Worm (Caenorhabditis elegans) whole organism, L4 larva: Measurements from ENCODE around the gene idpb-2.

Source experiments
- T20F7.1 ChIP-seq: fragments of 200-800 bp; sonication (Bioruptor generic); optimal IDR thresholded peaks from 2 replicates; lab custom pipeline; 2018; ENCODE audit warnings: mild to moderate bottlenecking, missing genetic modification characterization, missing compliant biosample characterization
- ceh-28 ChIP-seq: fragments of 150-350 bp; optimal IDR thresholded peaks from 2 replicates; lab custom pipeline; 2014; ENCODE audit warnings: missing biosample characterization, missing genetic modification reagents, missing genetic modification characterization
- ceh-32 ChIP-seq: sonication (generic microtip); optimal IDR thresholded peaks from 2 replicates; lab custom pipeline; 2016; ENCODE audit warnings: mild to moderate bottlenecking, missing genetic modification characterization, missing compliant biosample characterization; ENCODE audit not compliant: poor library complexity
- ctbp-1 ChIP-seq: fragments of 200-800 bp; sonication (Bioruptor generic); IDR thresholded peaks from 2 replicates; pipeline ENCODE4 v1.3.6; 2022; ENCODE audit warnings: missing genetic modification reagents, missing genetic modification characterization, missing compliant biosample characterization
- daf-16 ChIP-seq, 3 experiments: sonication (generic microtip); optimal IDR thresholded peaks; 2 replicates each; lab custom pipeline; 2016 to 2017; ENCODE audit warnings: missing genetic modification characterization in 3 of 3, missing genetic modification reagents in 3 of 3, mild to moderate bottlenecking in 2 of 3, missing compliant biosample characterization in 2 of 3, missing biosample characterization in 1 of 3, moderate library complexity in 1 of 3
- dmd-6 ChIP-seq: fragments of 200-800 bp; sonication (Bioruptor generic); IDR thresholded peaks from 2 replicates; pipeline ENCODE4 v1.3.6; 2022; ENCODE audit warnings: missing genetic modification reagents, missing genetic modification characterization, missing compliant biosample characterization
- dpl-1 ChIP-seq: fragments of 150-350 bp; optimal IDR thresholded peaks from 2 replicates; lab custom pipeline; 2014; ENCODE audit warnings: missing biosample characterization, missing genetic modification reagents, missing genetic modification characterization
- dve-1 ChIP-seq: sonication (generic microtip); optimal IDR thresholded peaks from 2 replicates; lab custom pipeline; 2017; ENCODE audit warnings: antibody characterized with exemption, mild to moderate bottlenecking, missing genetic modification characterization, missing compliant biosample characterization; ENCODE audit not compliant: insufficient read depth
- egl-27 ChIP-seq: sonication (generic microtip); optimal IDR thresholded peaks from 3 replicates; lab custom pipeline; 2017; ENCODE audit warnings: missing biosample characterization, missing genetic modification reagents, missing genetic modification characterization
- egl-43 ChIP-seq: fragments of 200-800 bp; sonication (Bioruptor generic); IDR thresholded peaks from 2 replicates; pipeline ENCODE4 v1.3.6; 2022; ENCODE audit warnings: missing genetic modification reagents, missing genetic modification characterization, missing compliant biosample characterization
- hif-1 ChIP-seq, 2 experiments: sonication (generic microtip); optimal IDR thresholded peaks; 2 replicates each; lab custom pipeline; 2016 to 2017; ENCODE audit warnings: missing compliant biosample characterization in 2 of 2, missing genetic modification characterization in 2 of 2, missing genetic modification reagents in 2 of 2, missing genotype in 2 of 2, mild to moderate bottlenecking in 1 of 2
- hlh-11 ChIP-seq: fragments of 200-800 bp; sonication (Bioruptor generic); optimal IDR thresholded peaks from 2 replicates; lab custom pipeline; 2018; ENCODE audit warnings: mild to moderate bottlenecking, missing genetic modification characterization, missing compliant biosample characterization
- hlh-30 ChIP-seq: sonication (generic microtip); optimal IDR thresholded peaks from 2 replicates; lab custom pipeline; 2017; ENCODE audit warnings: antibody characterized with exemption, mild to moderate bottlenecking, missing genetic modification characterization, missing compliant biosample characterization; ENCODE audit not compliant: insufficient read depth
- hmg-1.1 ChIP-seq: fragments of 200-800 bp; sonication (Bioruptor generic); IDR thresholded peaks from 2 replicates; pipeline ENCODE4 v1.3.6; 2022; ENCODE audit warnings: missing genetic modification reagents, missing genetic modification characterization, missing compliant biosample characterization
- lin-1 ChIP-seq: fragments of 200-800 bp; sonication (Bioruptor generic); IDR thresholded peaks from 2 replicates; pipeline ENCODE4 v1.3.6; 2022; ENCODE audit warnings: missing genetic modification reagents, missing genetic modification characterization, missing compliant biosample characterization
- lsy-2 ChIP-seq, 2 experiments: fragments of 150-350 bp in 1 of 2; sonication (generic microtip) in 1 of 2; optimal IDR thresholded peaks; 2 replicates each; lab custom pipeline; 2014 to 2017; ENCODE audit warnings: missing biosample characterization in 2 of 2, missing genetic modification characterization in 2 of 2
- madf-9 ChIP-seq: fragments of 200-800 bp; sonication (Bioruptor generic); conservative IDR thresholded peaks from 2 replicates; pipeline ENCODE4 v1.3.6; 2022; ENCODE audit warnings: missing genetic modification reagents, missing genetic modification characterization, missing compliant biosample characterization
- mdl-1 ChIP-seq, 2 experiments: fragments of 150-350 bp in 1 of 2; sonication (generic microtip) in 1 of 2; optimal IDR thresholded peaks; 2 replicates each; lab custom pipeline; 2014 to 2017; ENCODE audit warnings: missing biosample characterization in 2 of 2, missing genetic modification characterization in 2 of 2
- mep-1 ChIP-seq: fragments of 150-350 bp; sonication (generic microtip); optimal IDR thresholded peaks from 3 replicates; lab custom pipeline; 2014; ENCODE audit warnings: missing biosample characterization, missing genetic modification characterization
- mes-2 ChIP-seq: sonication (generic microtip); optimal IDR thresholded peaks from 2 replicates; lab custom pipeline; 2016; ENCODE audit warnings: missing genotype, mild to moderate bottlenecking, missing genetic modification characterization, missing compliant biosample characterization; ENCODE audit not compliant: poor library complexity, severe bottlenecking
- mxl-3 ChIP-seq: fragments of 200-800 bp; sonication (Bioruptor generic); optimal IDR thresholded peaks from 2 replicates; lab custom pipeline; 2018; ENCODE audit warnings: mild to moderate bottlenecking, missing genetic modification characterization, missing compliant biosample characterization
- nhr-11 ChIP-seq: fragments of 150-350 bp; optimal IDR thresholded peaks from 2 replicates; lab custom pipeline; 2014; ENCODE audit warnings: missing biosample characterization, missing genetic modification characterization
- nhr-111 ChIP-seq: fragments of 200-800 bp; sonication (Bioruptor generic); optimal IDR thresholded peaks from 2 replicates; lab custom pipeline; 2018; ENCODE audit warnings: mild to moderate bottlenecking, missing genetic modification characterization, missing compliant biosample characterization
- nhr-28 ChIP-seq: fragments of 150-350 bp; optimal IDR thresholded peaks from 2 replicates; lab custom pipeline; 2014; ENCODE audit warnings: missing biosample characterization, missing genetic modification characterization
- nhr-41 ChIP-seq: fragments of 200-800 bp; sonication (Bioruptor generic); IDR thresholded peaks from 2 replicates; pipeline ENCODE4 v1.3.6; 2022; ENCODE audit warnings: missing genetic modification reagents, missing genetic modification characterization, missing compliant biosample characterization
- nhr-42 ChIP-seq: fragments of 200-800 bp; sonication (Bioruptor generic); IDR thresholded peaks from 2 replicates; pipeline ENCODE4 v1.3.6; 2022; ENCODE audit warnings: missing genetic modification characterization, missing compliant biosample characterization
- nhr-48 ChIP-seq: sonication (generic microtip); optimal IDR thresholded peaks from 2 replicates; lab custom pipeline; 2016; ENCODE audit warnings: mild to moderate bottlenecking, missing genetic modification characterization, missing compliant biosample characterization
- nhr-6 ChIP-seq: fragments of 150-350 bp; optimal IDR thresholded peaks from 2 replicates; lab custom pipeline; 2014; ENCODE audit warnings: missing biosample characterization, missing genetic modification characterization
- pha-4 ChIP-seq, 2 experiments: fragments of 150-350 bp in 1 of 2; fragments of 200-800 bp in 1 of 2; sonication (Bioruptor generic) in 1 of 2; IDR thresholded peaks in 1 of 2; optimal IDR thresholded peaks in 1 of 2; 2 replicates each; pipeline versions ENCODE4 v1.3.6 to Lab custom; 2014 to 2022; ENCODE audit warnings: missing genetic modification characterization in 2 of 2, missing genetic modification reagents in 2 of 2, missing biosample characterization in 1 of 2, missing compliant biosample characterization in 1 of 2
- php-3 ChIP-seq: fragments of 200-800 bp; sonication (Bioruptor generic); IDR thresholded peaks from 2 replicates; pipeline ENCODE4 v1.3.6; 2022; ENCODE audit warnings: missing genetic modification reagents, missing genetic modification characterization, missing compliant biosample characterization
- pqm-1 ChIP-seq: sonication (generic microtip); optimal IDR thresholded peaks from 2 replicates; lab custom pipeline; 2017; ENCODE audit warnings: missing biosample characterization, missing genetic modification characterization
- rbr-2 ChIP-seq: sonication (generic microtip); optimal IDR thresholded peaks from 2 replicates; lab custom pipeline; 2016; ENCODE audit warnings: missing genotype, missing genetic modification characterization, missing compliant biosample characterization
- snpc-4 ChIP-seq: fragments of 150-350 bp; optimal IDR thresholded peaks from 2 replicates; lab custom pipeline; 2014; ENCODE audit warnings: missing biosample characterization, missing genetic modification characterization
- tra-1 ChIP-seq: fragments of 200-800 bp; sonication (Bioruptor generic); IDR thresholded peaks from 2 replicates; pipeline ENCODE4 v1.3.6; 2022; ENCODE audit warnings: missing genetic modification reagents, missing genetic modification characterization, missing compliant biosample characterization
- unc-62 ChIP-seq, 3 experiments: fragments of 150-350 bp in 1 of 3; sonication (generic microtip); optimal IDR thresholded peaks in 2 of 3; peaks in 1 of 3; 1 replicate in 1 of 3; 2 replicates in 2 of 3; lab custom pipeline; 2014 to 2017; ENCODE audit warnings: missing biosample characterization in 3 of 3, missing genetic modification characterization in 3 of 3, missing genetic modification reagents in 3 of 3, missing genotype in 1 of 3
- vab-7 ChIP-seq: fragments of 200-800 bp; sonication (Bioruptor generic); IDR thresholded peaks from 2 replicates; pipeline ENCODE4 v1.3.6; 2022; ENCODE audit warnings: missing genetic modification reagents, missing genetic modification characterization, missing compliant biosample characterization

idpb-2 gene

ce11 chrII:5092362-5093281 is 23.2 kb upstream of the idpb-2 start, which contains the start of gene C04G6.2:
C04G6.2 (plus strand) TSS chrII:5093231.
- peak; percentile 7 for TF ChIP-seq dpl-1 (GFP tag; lab: Kevin White, UChicago)
- peak; percentile 30; the same call in 1 of the 2 replicates for TF ChIP-seq dmd-6 (GFP tag; lab: Robert Waterston, UW)
- TF ChIP-seq mxl-3 (GFP tag; lab: Kevin White, UChicago): peak; percentile 36
- no peak for TF ChIP-seq egl-27 (tag; lab: Kevin White, UChicago)
- TF ChIP-seq hmg-1.1: 0 out of 2 replicates have a peak, but pooled peaks have one; percentile 38
- no peak for TF ChIP-seq nhr-42 (GFP tag; lab: Robert Waterston, UW)
- TF ChIP-seq nhr-28 (tag; lab: Kevin White, UChicago): peak; percentile 30
- TF ChIP-seq egl-43: no peak
- TF ChIP-seq nhr-48 (tag; lab: Kevin White, UChicago): peak; percentile 16
- TF ChIP-seq ceh-32: no peak
- TF ChIP-seq pqm-1: peak; percentile 64
- TF ChIP-seq rbr-2 (tag; lab: Kevin White, UChicago): peak; percentile 40
- 0 out of 2 replicates have a peak, but pooled peaks have one; percentile 5 for TF ChIP-seq tra-1
- peak; percentile 75 for TF ChIP-seq hlh-11 (tag; lab: Kevin White, UChicago)
- TF ChIP-seq nhr-6 (tag; lab: Kevin White, UChicago): peak; percentile 49
- TF ChIP-seq ceh-28 (tag; lab: Kevin White, UChicago): no peak
- peak; percentile 80 for TF ChIP-seq hlh-30 (tag; lab: Kevin White, UChicago)
- peak in 1 of 2 experiments; percentile 3 for TF ChIP-seq daf-16 (GFP tag; optimal IDR thresholded peaks at IDR 0.05; lab: Kevin White, UChicago)
- TF ChIP-seq daf-16 (tag; optimal IDR thresholded peaks at IDR 0.05; lab: Kevin White, UChicago): peak; percentile 81
- TF ChIP-seq madf-9 (GFP tag; lab: Robert Waterston, UW): no peak
- 0 out of 2 replicates have a peak, but pooled peaks have one; percentile 12 for TF ChIP-seq ctbp-1
- TF ChIP-seq nhr-41: no peak
- no peak for TF ChIP-seq vab-7 (GFP tag; lab: Robert Waterston, UW)
- peak in 1 of 2 experiments; percentile 45 for TF ChIP-seq unc-62 (GFP tag; optimal IDR thresholded peaks at IDR 0.05 in 1 of 2; lab: Kevin White, UChicago)
- no peak for TF ChIP-seq unc-62 (tag; optimal IDR thresholded peaks at IDR 0.05; lab: Kevin White, UChicago)
- TF ChIP-seq hif-1 (tag; optimal IDR thresholded peaks at IDR 0.05; lab: Kevin White, UChicago): no peak
- peak; percentile 18 to 67 for TF ChIP-seq mdl-1 (tag; optimal IDR thresholded peaks at IDR 0.05; lab: Kevin White, UChicago)
- TF ChIP-seq T20F7.1 (GFP tag; lab: Kevin White, UChicago): no peak
- peak in 1 of 2 experiments; percentile 17 for TF ChIP-seq lsy-2 (tag; optimal IDR thresholded peaks at IDR 0.05; lab: Kevin White, UChicago)
- TF ChIP-seq nhr-11: peak; percentile 71
- no peak for TF ChIP-seq nhr-111 (GFP tag; lab: Kevin White, UChicago)
- TF ChIP-seq php-3 (GFP tag; lab: Robert Waterston, UW): no peak
- TF ChIP-seq dve-1 (tag; lab: Kevin White, UChicago): peak; percentile 59
- no peak for TF ChIP-seq pha-4 (GFP tag; IDR thresholded peaks at IDR 0.05; lab: Robert Waterston, UW)
- TF ChIP-seq pha-4 (tag; optimal IDR thresholded peaks at IDR 0.05; lab: Kevin White, UChicago): peak; percentile 34
- peak; percentile 47 for TF ChIP-seq mep-1 (tag; lab: Kevin White, UChicago)
- 0 out of 2 replicates have a peak, but pooled peaks have one; percentile 10 for TF ChIP-seq lin-1 (GFP tag; lab: Robert Waterston, UW)
- no peak for TF ChIP-seq snpc-4
- TF ChIP-seq mes-2 (tag; lab: Kevin White, UChicago): peak; percentile 71
